Worm (Caenorhabditis elegans) whole organism, early embryonic: ENCODE results near the gene C53B4.2.

Experiments used
- B0310.2 ChIP-seq: sonication (generic microtip); optimal IDR thresholded peaks from 2 replicates; lab custom pipeline; 2016; ENCODE audit warnings: mild to moderate bottlenecking, missing genetic modification characterization, missing compliant biosample characterization
- F13C5.2 ChIP-seq: sonication (generic microtip); optimal IDR thresholded peaks from 2 replicates; lab custom pipeline; 2017; ENCODE audit warnings: mild to moderate bottlenecking, missing genetic modification characterization, inconsistent platforms, missing compliant biosample characterization
- aly-1 ChIP-seq: sonication (generic microtip); optimal IDR thresholded peaks from 2 replicates; lab custom pipeline; 2016; ENCODE audit warnings: missing genetic modification characterization, missing compliant biosample characterization
- ama-1 ChIP-seq: fragments of 150-350 bp; optimal IDR thresholded peaks from 2 replicates; lab custom pipeline; 2014
- ceh-13 ChIP-seq: fragments of 200-800 bp; sonication (Bioruptor generic); optimal IDR thresholded peaks from 2 replicates; lab custom pipeline; 2018; ENCODE audit warnings: mild to moderate bottlenecking, missing genetic modification characterization, missing compliant biosample characterization
- ceh-36 ChIP-seq: sonication (generic microtip); optimal IDR thresholded peaks from 2 replicates; lab custom pipeline; 2016; ENCODE audit warnings: missing genetic modification characterization, inconsistent platforms, missing compliant biosample characterization
- ets-7 ChIP-seq: sonication (generic microtip); optimal IDR thresholded peaks from 2 replicates; lab custom pipeline; 2016; ENCODE audit warnings: missing genotype, missing genetic modification characterization, missing compliant biosample characterization
- flt-1 ChIP-seq: fragments of 200-800 bp; sonication (Bioruptor generic); IDR thresholded peaks from 2 replicates; pipeline ENCODE4 v1.3.6; 2022; ENCODE audit warnings: missing genetic modification characterization, missing compliant biosample characterization
- hmbx-1 ChIP-seq: sonication (generic microtip); optimal IDR thresholded peaks from 2 replicates; lab custom pipeline; 2016; ENCODE audit warnings: mild to moderate bottlenecking, missing genetic modification characterization, missing compliant biosample characterization
- hmg-4 ChIP-seq: fragments of 200-800 bp; sonication (Bioruptor generic); optimal IDR thresholded peaks from 2 replicates; lab custom pipeline; 2018; ENCODE audit warnings: mild to moderate bottlenecking, missing genetic modification characterization, missing compliant biosample characterization
- hnd-1 ChIP-seq: sonication (generic microtip); optimal IDR thresholded peaks from 2 replicates; lab custom pipeline; 2016; ENCODE audit warnings: missing genetic modification characterization, missing compliant biosample characterization
- pes-1 ChIP-seq: fragments of 200-800 bp; sonication (Bioruptor generic); IDR thresholded peaks from 2 replicates; pipeline ENCODE4 v1.3.6; 2022; ENCODE audit warnings: missing genetic modification reagents, missing genetic modification characterization, missing compliant biosample characterization
- scrt-1 ChIP-seq: fragments of 200-800 bp; sonication (Bioruptor generic); IDR thresholded peaks from 2 replicates; pipeline ENCODE4 v1.3.6; 2022; ENCODE audit warnings: missing genetic modification characterization, missing compliant biosample characterization
- sea-1 ChIP-seq: fragments of 200-800 bp; sonication (Bioruptor generic); conservative IDR thresholded peaks from 2 replicates; pipeline ENCODE4 v1.3.6; 2022; ENCODE audit warnings: missing genetic modification characterization, missing compliant biosample characterization
- tbx-11 ChIP-seq: fragments of 200-800 bp; sonication (Bioruptor generic); IDR thresholded peaks from 2 replicates; pipeline ENCODE4 v1.3.6; 2022; ENCODE audit warnings: missing genetic modification characterization, missing compliant biosample characterization
- tbx-37 ChIP-seq: fragments of 200-800 bp; sonication (Bioruptor generic); conservative IDR thresholded peaks from 2 replicates; pipeline ENCODE4 v1.3.6; 2022; ENCODE audit warnings: missing genetic modification reagents, missing genetic modification characterization, missing compliant biosample characterization
- tra-4 ChIP-seq: sonication (generic microtip); optimal IDR thresholded peaks from 2 replicates; lab custom pipeline; 2017; ENCODE audit warnings: missing genetic modification characterization, missing compliant biosample characterization

The C53B4.2 gene

DNA sequence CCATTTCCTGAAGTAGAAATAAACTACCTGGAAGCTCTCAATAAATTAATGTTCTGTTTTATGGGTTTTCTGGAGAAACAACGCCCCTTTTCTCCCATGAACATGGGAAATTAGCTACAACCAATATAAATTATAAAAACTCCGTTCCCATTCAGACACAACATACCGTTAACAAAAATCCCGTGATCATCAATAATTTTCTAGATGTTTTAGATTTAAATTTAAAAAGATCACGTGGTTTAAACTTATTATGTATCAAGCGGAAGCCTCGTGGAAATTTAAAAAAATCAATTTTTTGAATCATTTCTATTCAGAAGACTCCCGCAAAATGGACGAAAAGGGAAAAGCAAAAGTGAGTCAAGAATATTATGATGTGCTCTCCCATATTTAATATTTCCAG lies at the start of gene C53B4.2:
Gene C53B4.2, plus strand, starts transcription at position 301 of the 400 bp plus-strand sequence.
- no peak for TF ChIP-seq ets-7 (tag; lab: Kevin White, UChicago)
- TF ChIP-seq hmg-4 (GFP tag; lab: Kevin White, UChicago) = no peak
- no peak for TF ChIP-seq tra-4 (tag; lab: Kevin White, UChicago)
- TF ChIP-seq tbx-11 (GFP tag; lab: Robert Waterston, UW) = no peak
- no peak for TF ChIP-seq aly-1 (tag; lab: Kevin White, UChicago)
- no peak for TF ChIP-seq F13C5.2 (tag; lab: Kevin White, UChicago)
- TF ChIP-seq scrt-1 (GFP tag; lab: Robert Waterston, UW) = no peak
- no peak for TF ChIP-seq sea-1
- no peak for TF ChIP-seq ceh-36
- no peak for TF ChIP-seq ama-1 (lab: Kevin White, UChicago)
- TF ChIP-seq pes-1 (GFP tag; lab: Robert Waterston, UW) = no peak
- TF ChIP-seq ceh-13 (GFP tag; lab: Kevin White, UChicago) = no peak
- no peak for TF ChIP-seq flt-1 (GFP tag; lab: Robert Waterston, UW)
- TF ChIP-seq tbx-37 (GFP tag; lab: Robert Waterston, UW) = no peak
- TF ChIP-seq hnd-1 (tag; lab: Kevin White, UChicago) = no peak
- no peak for TF ChIP-seq B0310.2

DNA sequence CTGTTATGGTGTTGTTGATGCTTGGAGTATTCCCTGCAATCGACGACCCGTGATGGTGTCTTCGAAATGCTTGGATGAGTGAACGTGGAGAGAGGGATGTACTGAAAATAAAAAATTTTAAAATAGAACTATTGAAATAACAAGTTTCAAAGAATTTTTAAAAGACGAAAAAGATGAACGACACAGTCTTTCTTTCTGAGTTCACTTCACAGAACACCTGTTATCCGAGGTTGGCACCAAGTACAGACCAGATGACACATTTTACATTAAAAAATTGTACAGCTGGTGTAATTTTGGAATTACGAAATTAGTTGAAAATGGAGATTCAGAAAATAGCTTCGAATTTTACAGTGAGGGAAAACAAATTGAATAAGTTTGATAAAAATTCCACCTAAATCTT lies 47.2 kb upstream of the C53B4.2 start, which contains the start of gene rap-1:
Gene rap-1, minus strand, starts transcription at position 101 of the 400 bp plus-strand sequence.
- no peak for TF ChIP-seq pes-1 (GFP tag; lab: Robert Waterston, UW)
- no peak for TF ChIP-seq ceh-36
- no peak for TF ChIP-seq hmbx-1
- TF ChIP-seq ets-7 (tag; lab: Kevin White, UChicago) = no peak
- TF ChIP-seq F13C5.2 (tag; lab: Kevin White, UChicago) = no peak
- TF ChIP-seq flt-1 (GFP tag; lab: Robert Waterston, UW) = no peak
- no peak for TF ChIP-seq hnd-1 (tag; lab: Kevin White, UChicago)
- TF ChIP-seq tra-4 (tag; lab: Kevin White, UChicago) = no peak
- no peak for TF ChIP-seq tbx-11 (GFP tag; lab: Robert Waterston, UW)
- TF ChIP-seq B0310.2 = no peak
- no peak for TF ChIP-seq sea-1
- no peak for TF ChIP-seq scrt-1 (GFP tag; lab: Robert Waterston, UW)
- no peak for TF ChIP-seq tbx-37 (GFP tag; lab: Robert Waterston, UW)
- no peak for TF ChIP-seq hmg-4 (GFP tag; lab: Kevin White, UChicago)
- TF ChIP-seq ama-1 (lab: Kevin White, UChicago) = no peak

DNA sequence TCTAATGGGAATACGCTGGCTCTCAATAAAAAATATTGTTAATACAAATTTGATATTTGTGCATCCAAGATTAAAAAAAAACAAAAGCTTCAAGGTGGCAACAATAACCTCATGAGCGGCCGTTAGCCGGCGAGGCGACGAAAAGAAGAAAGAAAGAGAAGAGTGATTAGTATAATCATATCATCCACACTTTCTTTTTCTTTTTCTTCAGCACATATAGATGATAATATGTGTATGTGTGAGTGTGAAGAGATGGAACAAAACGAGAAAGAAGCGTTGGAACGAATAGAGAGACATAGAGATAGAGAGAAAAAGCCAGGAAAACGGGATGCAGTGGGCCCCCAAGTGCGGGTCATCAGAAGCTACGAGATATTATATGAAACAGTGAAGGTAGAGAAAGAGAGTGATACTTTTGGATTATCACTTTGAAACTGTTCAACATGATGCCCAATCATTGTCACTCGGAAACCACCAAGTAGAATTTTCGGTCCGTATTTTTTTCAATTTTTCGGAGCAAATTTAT lies 45.6 kb upstream of the C53B4.2 start:
- no peak for TF ChIP-seq ceh-36
- TF ChIP-seq tbx-11 (GFP tag; lab: Robert Waterston, UW) = no peak
- no peak for TF ChIP-seq F13C5.2 (tag; lab: Kevin White, UChicago)
- no peak for TF ChIP-seq aly-1 (tag; lab: Kevin White, UChicago)
- no peak for TF ChIP-seq hnd-1 (tag; lab: Kevin White, UChicago)

DNA sequence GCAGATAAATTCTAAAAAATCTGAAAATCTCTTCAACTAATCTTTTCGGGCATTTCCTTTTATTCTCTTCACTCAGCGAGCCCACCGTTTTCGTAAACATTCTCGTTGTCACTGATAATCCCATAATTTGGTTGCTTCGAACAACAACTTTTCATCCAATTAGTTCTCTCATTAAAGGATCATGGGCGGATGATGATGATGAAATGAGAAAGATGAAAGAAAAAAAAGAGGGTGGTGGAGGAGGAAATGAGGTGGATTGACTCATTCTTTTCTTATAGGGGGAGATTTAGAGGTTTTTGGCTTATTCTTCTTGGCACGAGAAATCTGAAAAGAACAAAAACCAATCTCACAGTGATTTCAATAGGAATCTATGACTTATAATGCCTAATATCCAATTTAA lies 44.8 kb upstream of the C53B4.2 start:
- TF ChIP-seq ets-7 (tag; lab: Kevin White, UChicago) (no peak), aly-1 (tag; lab: Kevin White, UChicago) (no peak), hnd-1 (tag; lab: Kevin White, UChicago) (no peak), pes-1 (GFP tag; lab: Robert Waterston, UW) (no peak), hmbx-1 (no peak), scrt-1 (GFP tag; lab: Robert Waterston, UW) (no peak), flt-1 (GFP tag; lab: Robert Waterston, UW) (no peak), tra-4 (tag; lab: Kevin White, UChicago) (no peak)

DNA sequence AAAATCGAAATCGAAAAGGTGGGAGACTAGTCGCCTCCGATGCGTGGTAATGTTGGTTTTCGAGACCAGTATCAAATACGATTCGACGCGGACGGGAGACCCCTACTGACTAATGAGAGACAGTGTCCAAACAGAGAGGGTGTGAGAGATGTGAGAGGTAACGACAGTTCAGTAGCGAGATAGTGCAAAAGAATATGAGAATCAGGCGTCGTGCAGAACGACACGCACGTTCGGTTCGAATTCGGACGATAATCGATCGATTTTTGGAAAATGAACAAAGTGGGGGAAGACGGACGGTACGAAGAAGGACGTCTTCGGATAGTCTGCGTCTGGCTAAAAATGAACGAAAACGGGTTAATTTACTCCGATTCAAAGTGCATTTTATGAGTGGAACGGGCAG lies 44.0 kb upstream of the C53B4.2 start, which contains the start of gene D1046.16:
Gene D1046.16, plus strand, starts transcription at position 195 of the 400 bp plus-strand sequence.
- TF ChIP-seq aly-1 (tag; lab: Kevin White, UChicago) (no peak), ama-1 (lab: Kevin White, UChicago) (no peak), scrt-1 (GFP tag; lab: Robert Waterston, UW) (no peak), hnd-1 (tag; lab: Kevin White, UChicago) (no peak), ceh-13 (GFP tag; lab: Kevin White, UChicago) (no peak), hmbx-1 (no peak), tbx-11 (GFP tag; lab: Robert Waterston, UW) (no peak), B0310.2 (no peak)

DNA sequence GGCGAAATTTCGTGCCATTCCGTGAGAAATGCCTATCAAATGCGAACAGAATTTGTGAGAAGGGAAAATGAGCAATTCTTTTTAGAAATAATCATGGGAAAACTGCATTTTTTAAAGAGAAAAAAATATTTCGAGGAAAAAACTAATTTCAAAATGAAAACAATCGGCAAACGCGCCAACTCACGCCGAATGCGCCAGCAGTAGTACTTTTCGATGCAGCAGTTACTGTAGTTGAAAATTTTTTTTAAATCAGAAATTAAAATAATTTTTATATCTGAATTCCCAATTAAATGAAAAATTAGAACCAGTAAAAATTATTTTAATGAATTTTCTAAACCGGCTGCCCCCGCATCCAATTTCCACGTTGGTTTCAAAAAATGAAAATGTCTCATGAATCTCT lies 42.6 kb upstream of the C53B4.2 start:
- TF ChIP-seq aly-1 (tag; lab: Kevin White, UChicago) (no peak), flt-1 (GFP tag; lab: Robert Waterston, UW) (no peak), pes-1 (GFP tag; lab: Robert Waterston, UW) (no peak), hmg-4 (GFP tag; lab: Kevin White, UChicago) (no peak), ceh-36 (no peak), tbx-11 (GFP tag; lab: Robert Waterston, UW) (no peak), hnd-1 (tag; lab: Kevin White, UChicago) (no peak), scrt-1 (GFP tag; lab: Robert Waterston, UW) (no peak), ceh-13 (GFP tag; lab: Kevin White, UChicago) (no peak), tra-4 (tag; lab: Kevin White, UChicago) (no peak), hmbx-1 (no peak), ets-7 (tag; lab: Kevin White, UChicago) (no peak), B0310.2 (no peak), F13C5.2 (tag; lab: Kevin White, UChicago) (no peak), sea-1 (no peak), ama-1 (lab: Kevin White, UChicago) (no peak), tbx-37 (GFP tag; lab: Robert Waterston, UW) (no peak)

DNA sequence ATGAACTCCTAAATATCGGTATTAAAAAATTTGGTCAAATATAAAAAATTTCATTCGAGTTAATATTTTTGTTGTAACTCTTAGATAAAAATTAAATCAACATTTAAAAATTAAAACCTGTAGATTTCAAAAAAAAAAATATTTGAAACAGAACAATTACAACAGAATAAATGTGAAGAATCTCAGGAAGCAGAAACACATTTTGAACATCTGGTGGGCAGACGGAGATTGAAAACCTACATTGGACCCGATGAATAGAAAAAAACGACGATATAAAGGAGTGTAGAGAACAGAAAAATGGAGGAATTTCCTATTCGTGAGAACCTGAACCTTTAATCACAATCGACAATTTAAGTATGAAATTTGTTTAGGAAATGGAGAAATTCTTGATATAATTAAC lies 41.9 kb upstream of the C53B4.2 start:
- no peak for TF ChIP-seq ceh-36
- TF ChIP-seq hmg-4 (GFP tag; lab: Kevin White, UChicago) = no peak
- no peak for TF ChIP-seq tbx-37 (GFP tag; lab: Robert Waterston, UW)
- no peak for TF ChIP-seq hmbx-1
- TF ChIP-seq flt-1 (GFP tag; lab: Robert Waterston, UW) = no peak
